Fruit fly (Drosophila melanogaster): ENCODE measurements around the gene Sox102F.

DNA sequence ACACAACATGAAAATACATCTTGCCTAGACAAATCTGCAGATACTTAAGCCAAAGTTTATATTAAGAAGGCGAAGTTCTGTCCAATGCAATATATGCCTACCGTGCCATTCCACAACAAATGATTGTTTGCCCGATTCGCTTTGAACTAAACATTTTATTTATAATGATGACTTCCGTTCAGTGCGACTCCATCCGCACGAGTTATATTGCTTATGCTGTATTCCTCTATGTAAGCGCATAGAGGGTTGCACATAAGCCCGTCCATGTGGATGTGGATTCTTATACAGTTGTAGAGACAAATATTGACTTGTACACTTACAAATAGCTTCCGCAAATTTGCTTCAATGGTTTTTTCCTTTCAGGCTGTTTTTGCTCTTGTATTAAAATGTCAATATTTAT lies 10.2 kb downstream of the Sox102F start:
- TF ChIP-seq kay (GFP tag; ENCODE audit: borderline replicate concordance) (no peak), CG33017 (tag; optimal IDR thresholded peaks at IDR 0.05) (no peak), Hr96 (GFP tag; optimal IDR thresholded peaks at IDR 0.05) (no peak), ovo (GFP tag; optimal IDR thresholded peaks at IDR 0.05) (no peak), cnc (optimal IDR thresholded peaks at IDR 0.05) (no peak), CG1620 (GFP tag; optimal IDR thresholded peaks at IDR 0.05) (no peak), CG5204 (GFP tag; optimal IDR thresholded peaks at IDR 0.05) (no peak), bab1 (GFP tag; optimal IDR thresholded peaks at IDR 0.05) (no peak), toe (GFP tag; optimal IDR thresholded peaks at IDR 0.05) (no peak), CG11617 (GFP tag; optimal IDR thresholded peaks at IDR 0.05) (no peak), tj (GFP tag; optimal IDR thresholded peaks at IDR 0.05) (no peak), CG7045 (GFP tag; optimal IDR thresholded peaks at IDR 0.05) (no peak)
